Fruit fly (Drosophila melanogaster): ENCODE results near the gene Dred.

DNA sequence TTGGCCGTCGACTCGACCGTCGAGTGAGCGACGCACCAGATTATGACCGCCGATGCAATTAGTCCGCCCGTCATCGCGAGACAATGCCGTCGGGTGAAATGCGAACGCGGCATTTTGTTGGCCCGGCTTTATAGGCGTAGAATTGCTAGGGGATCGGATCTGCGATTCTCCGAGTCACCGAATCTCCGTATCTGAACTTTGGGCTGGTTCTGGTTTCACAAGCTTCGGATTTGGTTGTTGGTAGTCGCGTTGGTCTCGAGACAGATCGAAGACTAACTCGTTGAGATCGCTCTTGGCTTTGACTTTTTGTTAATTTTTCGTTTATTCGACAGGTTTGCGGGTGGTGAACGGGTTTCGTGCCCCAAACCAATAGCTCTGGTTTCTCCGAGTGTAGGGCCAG, 47.4 kb downstream of the Dred start:
- no peak for TF ChIP-seq ttk (optimal IDR thresholded peaks at IDR 0.05)
- TF ChIP-seq insv (optimal IDR thresholded peaks at IDR 0.05): no peak

Data from Kc167 (cell line).